Worm (Caenorhabditis elegans): ENCODE measurements around the gene clec-125.

ce11 chrII:3540151-3540550 lies 24.3 kb downstream of the clec-125 start:
- no peak for TF ChIP-seq B0261.1 (tag; optimal IDR thresholded peaks at IDR 0.05)
- no peak for TF ChIP-seq dox-1 (GFP tag; IDR thresholded peaks at IDR 0.05)
- TF ChIP-seq pha-4 (tag; optimal IDR thresholded peaks at IDR 0.05), result no peak
- TF ChIP-seq Y95B8A.8 (GFP tag; IDR thresholded peaks at IDR 0.05), result no peak
- no peak for TF ChIP-seq T26A5.8 (tag; optimal IDR thresholded peaks at IDR 0.05)
- TF ChIP-seq B0035.1 (tag; optimal IDR thresholded peaks at IDR 0.05), result no peak
- no peak for TF ChIP-seq F23B12.7 (tag; optimal IDR thresholded peaks at IDR 0.05; ENCODE audit: insufficient read depth)
- no peak for TF ChIP-seq hlh-12 (tag; optimal IDR thresholded peaks at IDR 0.05)
